Worm (Caenorhabditis elegans) whole organism, midembryonic: Measurements from ENCODE around the gene F19C6.2.

Experiments
- T22C8.4 ChIP-seq: fragments of 200-800 bp; sonication (Bioruptor generic); IDR thresholded peaks from 2 replicates; pipeline ENCODE4 v1.3.6; 2022; ENCODE audit warnings: missing genetic modification characterization, missing compliant biosample characterization
- cog-1 ChIP-seq: sonication (generic microtip); optimal IDR thresholded peaks from 2 replicates; lab custom pipeline; 2016; ENCODE audit warnings: missing genetic modification characterization, missing compliant biosample characterization
- flt-1 ChIP-seq: fragments of 200-800 bp; sonication (Bioruptor generic); IDR thresholded peaks from 2 replicates; pipeline ENCODE4 v1.3.6; 2022; ENCODE audit warnings: missing genetic modification characterization, missing compliant biosample characterization
- klf-2 ChIP-seq: fragments of 200-800 bp; sonication (Bioruptor generic); conservative IDR thresholded peaks from 2 replicates; pipeline ENCODE4 v1.3.6; 2022; ENCODE audit warnings: missing genetic modification reagents, missing genetic modification characterization, missing compliant biosample characterization
- med-1 ChIP-seq: sonication (generic microtip); optimal IDR thresholded peaks from 2 replicates; lab custom pipeline; 2017; ENCODE audit warnings: missing genetic modification characterization, mild to moderate bottlenecking, missing compliant biosample characterization, antibody characterized with exemption, missing genetic modification reagents; ENCODE audit not compliant: insufficient read depth
- ref-1 ChIP-seq: fragments of 200-800 bp; sonication (Bioruptor generic); conservative IDR thresholded peaks from 2 replicates; pipeline ENCODE4 v1.3.6; 2022; ENCODE audit warnings: missing genetic modification reagents, missing genetic modification characterization, missing compliant biosample characterization
- tab-1 ChIP-seq: fragments of 200-800 bp; sonication (Bioruptor generic); IDR thresholded peaks from 2 replicates; pipeline ENCODE4 v1.3.6; 2022; ENCODE audit warnings: missing genetic modification characterization, missing compliant biosample characterization
- ztf-23 ChIP-seq: fragments of 200-800 bp; sonication (Bioruptor generic); IDR thresholded peaks from 2 replicates; pipeline ENCODE4 v1.3.6; 2022; ENCODE audit warnings: missing genetic modification reagents, missing genetic modification characterization, missing compliant biosample characterization
- ztf-29 ChIP-seq: fragments of 200-800 bp; sonication (Bioruptor generic); IDR thresholded peaks from 2 replicates; pipeline ENCODE4 v1.3.6; 2022; ENCODE audit warnings: missing genetic modification reagents, missing genetic modification characterization, missing compliant biosample characterization

Gene F19C6.2

ce11 chrX:10000635-10001034 lies at the start of gene F19C6.2:
F19C6.2 (plus strand) TSS chrX:10000935.
- TF ChIP-seq T22C8.4 (GFP tag; lab: Robert Waterston, UW) (no peak), tab-1 (GFP tag; lab: Robert Waterston, UW) (no peak), med-1 (GFP tag; lab: Kevin White, UChicago) (no peak), ztf-23 (GFP tag; lab: Robert Waterston, UW) (no peak), flt-1 (GFP tag; lab: Robert Waterston, UW) (no peak), ref-1 (GFP tag; lab: Robert Waterston, UW) (no peak), cog-1 (no peak), ztf-29 (GFP tag; lab: Robert Waterston, UW) (no peak), klf-2 (GFP tag; lab: Robert Waterston, UW) (no peak)

DNA sequence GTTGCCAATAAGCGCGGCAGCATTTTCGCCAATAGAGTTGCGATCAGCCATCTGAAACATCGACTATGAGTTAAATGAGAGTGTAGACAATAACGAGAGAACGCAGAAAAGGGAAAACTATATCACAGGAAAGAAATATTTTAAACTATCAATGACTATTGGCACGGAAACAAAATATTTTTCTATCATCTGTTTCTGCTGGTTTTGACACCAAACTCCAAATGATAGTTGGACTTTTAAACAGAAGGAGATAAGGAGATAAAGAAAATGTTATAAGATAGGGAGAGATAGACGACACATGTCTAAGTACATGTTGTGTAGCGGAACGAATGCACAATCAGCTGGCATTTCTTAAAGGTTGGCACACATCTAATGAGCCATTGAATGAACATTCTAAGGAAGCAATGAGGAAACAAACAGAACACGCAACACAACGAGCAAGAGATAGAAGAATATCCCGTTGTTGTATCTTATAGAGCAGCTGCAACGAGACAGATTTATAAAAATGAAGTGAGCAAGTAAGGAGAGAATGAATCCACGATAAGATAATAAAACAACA lies 46.2 kb upstream of the F19C6.2 start, which contains the start of gene cysl-1:
Gene cysl-1 (minus strand): TSS at position 51 of the 559 bp plus-strand sequence.
- TF ChIP-seq tab-1 (GFP tag; lab: Robert Waterston, UW) (no peak), klf-2 (GFP tag; lab: Robert Waterston, UW) (no peak), ref-1 (GFP tag; lab: Robert Waterston, UW) (no peak), flt-1 (GFP tag; lab: Robert Waterston, UW) (no peak), ztf-29 (GFP tag; lab: Robert Waterston, UW) (no peak), cog-1 (no peak), T22C8.4 (GFP tag; lab: Robert Waterston, UW) (no peak), ztf-23 (GFP tag; lab: Robert Waterston, UW) (no peak), med-1 (GFP tag; lab: Kevin White, UChicago) (no peak)

- no peak for TF ChIP-seq klf-2 (GFP tag; lab: Robert Waterston, UW)
- TF ChIP-seq cog-1: no peak
- TF ChIP-seq ztf-23 (GFP tag; lab: Robert Waterston, UW): no peak
- no peak for TF ChIP-seq med-1 (GFP tag; lab: Kevin White, UChicago)
- no peak for TF ChIP-seq flt-1 (GFP tag; lab: Robert Waterston, UW)
- TF ChIP-seq T22C8.4 (GFP tag; lab: Robert Waterston, UW): no peak
Observed at ce11 chrX:9956052-9956451, 44.7 kb upstream of the F19C6.2 start.

DNA sequence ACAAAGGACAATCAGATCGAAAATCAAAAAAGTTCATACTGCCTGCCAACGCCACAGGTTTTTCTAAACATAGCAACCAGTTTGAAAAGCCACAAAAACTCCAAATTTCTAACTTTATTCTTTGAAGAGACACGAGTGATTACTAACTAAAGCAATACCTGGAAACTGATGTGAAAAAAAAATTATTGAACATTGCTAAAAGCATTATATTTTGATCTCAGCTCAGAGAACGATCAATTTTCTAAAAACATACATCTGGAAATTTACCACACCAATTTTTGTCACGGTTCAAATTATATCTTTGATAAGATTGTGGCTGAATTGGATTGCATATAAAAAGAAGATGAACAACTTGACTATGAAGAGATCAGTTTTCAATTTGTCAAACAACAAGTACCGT lies 43.3 kb upstream of the F19C6.2 start:
- TF ChIP-seq med-1 (GFP tag; lab: Kevin White, UChicago): no peak

- TF ChIP-seq tab-1 (GFP tag; lab: Robert Waterston, UW): no peak
- TF ChIP-seq ztf-29 (GFP tag; lab: Robert Waterston, UW): no peak
- peak; percentile 93 for TF ChIP-seq cog-1
- no peak for TF ChIP-seq klf-2 (GFP tag; lab: Robert Waterston, UW)
- peak; percentile 79 for TF ChIP-seq flt-1 (GFP tag; lab: Robert Waterston, UW)
- TF ChIP-seq ztf-23 (GFP tag; lab: Robert Waterston, UW): peak; percentile 72
- TF ChIP-seq T22C8.4 (GFP tag; lab: Robert Waterston, UW): peak; percentile 95
- TF ChIP-seq med-1 (GFP tag; lab: Kevin White, UChicago): no peak
- no peak for TF ChIP-seq ref-1 (GFP tag; lab: Robert Waterston, UW)
Observed at ce11 chrX:9958561-9958960, 42.2 kb upstream of the F19C6.2 start, which contains the start of gene ZC506.1. ZC506.1 (plus strand) TSS chrX:9958960.

- TF ChIP-seq klf-2 (GFP tag; lab: Robert Waterston, UW): no peak
- no peak for TF ChIP-seq cog-1
- TF ChIP-seq ref-1 (GFP tag; lab: Robert Waterston, UW): no peak
- TF ChIP-seq ztf-29 (GFP tag; lab: Robert Waterston, UW): no peak
- TF ChIP-seq T22C8.4 (GFP tag; lab: Robert Waterston, UW): no peak
- TF ChIP-seq tab-1 (GFP tag; lab: Robert Waterston, UW): no peak
- TF ChIP-seq ztf-23 (GFP tag; lab: Robert Waterston, UW): no peak
- no peak for TF ChIP-seq flt-1 (GFP tag; lab: Robert Waterston, UW)
- no peak for TF ChIP-seq med-1 (GFP tag; lab: Kevin White, UChicago)
Observed at ce11 chrX:9962535-9962934, 38.2 kb upstream of the F19C6.2 start.

- TF ChIP-seq cog-1 (no peak), tab-1 (GFP tag; lab: Robert Waterston, UW) (no peak), T22C8.4 (GFP tag; lab: Robert Waterston, UW) (no peak), flt-1 (GFP tag; lab: Robert Waterston, UW) (no peak), med-1 (GFP tag; lab: Kevin White, UChicago) (no peak), ref-1 (GFP tag; lab: Robert Waterston, UW) (no peak), ztf-29 (GFP tag; lab: Robert Waterston, UW) (no peak), ztf-23 (GFP tag; lab: Robert Waterston, UW) (no peak), klf-2 (GFP tag; lab: Robert Waterston, UW) (no peak)
Observed at ce11 chrX:9965275-9965674, 35.5 kb upstream of the F19C6.2 start, which contains the start of gene pssy-1. pssy-1 (plus strand) TSS chrX:9965592.

ce11 chrX:9976206-9976605 lies 24.5 kb upstream of the F19C6.2 start, which contains the start of gene mgl-1:
mgl-1 (minus strand) TSS chrX:9976306.
- no peak for TF ChIP-seq ztf-29 (GFP tag; lab: Robert Waterston, UW)
- no peak for TF ChIP-seq klf-2 (GFP tag; lab: Robert Waterston, UW)
- TF ChIP-seq ref-1 (GFP tag; lab: Robert Waterston, UW): no peak
- no peak for TF ChIP-seq flt-1 (GFP tag; lab: Robert Waterston, UW)
- TF ChIP-seq T22C8.4 (GFP tag; lab: Robert Waterston, UW): no peak
- TF ChIP-seq ztf-23 (GFP tag; lab: Robert Waterston, UW): no peak
- TF ChIP-seq tab-1 (GFP tag; lab: Robert Waterston, UW): no peak
- no peak for TF ChIP-seq cog-1
- TF ChIP-seq med-1 (GFP tag; lab: Kevin White, UChicago): no peak

DNA sequence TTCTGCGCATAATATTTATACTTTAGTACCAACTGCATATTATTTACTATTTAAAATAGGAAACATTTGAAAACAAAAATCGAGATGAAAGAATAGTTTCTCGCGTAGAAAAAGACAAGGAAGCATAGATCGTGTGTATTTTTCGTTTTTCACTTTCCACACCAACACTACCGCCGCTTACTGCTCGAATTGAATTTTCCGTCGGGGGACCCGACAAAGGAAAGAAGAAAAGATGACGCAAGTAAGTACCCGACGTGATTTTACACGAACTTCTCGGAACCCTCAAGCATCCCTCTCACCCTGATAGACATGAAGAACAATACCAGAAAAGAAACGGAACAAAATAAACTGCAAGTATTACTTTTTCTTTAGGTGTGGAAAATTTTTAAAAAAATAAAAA lies 19.5 kb upstream of the F19C6.2 start:
- TF ChIP-seq T22C8.4 (GFP tag; lab: Robert Waterston, UW) (no peak), ztf-29 (GFP tag; lab: Robert Waterston, UW) (no peak), cog-1 (no peak), ztf-23 (GFP tag; lab: Robert Waterston, UW) (no peak), tab-1 (GFP tag; lab: Robert Waterston, UW) (no peak)
